Worm (Caenorhabditis elegans): ENCODE results near the gene clec-3.
A peak's percentile ranks its signal among the peaks of the same experiment; 100 is the strongest.

Gene clec-3

DNA sequence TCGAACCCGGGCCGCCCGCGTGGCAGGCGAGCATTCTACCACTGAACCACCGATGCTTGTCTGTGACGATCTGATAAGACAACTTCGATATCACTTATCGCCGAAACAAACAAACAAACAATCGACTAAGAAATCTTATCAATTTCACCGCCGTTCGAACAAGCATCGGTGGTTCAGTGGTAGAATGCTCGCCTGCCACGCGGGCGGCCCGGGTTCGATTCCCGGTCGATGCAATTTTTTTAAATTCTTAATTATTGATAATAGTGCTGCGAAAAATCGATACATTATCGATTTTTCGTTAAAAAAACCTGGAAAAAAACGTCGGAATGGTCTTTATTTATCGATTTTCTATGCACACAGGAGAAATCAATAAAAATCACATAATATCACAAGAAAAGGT lies 42.5 kb upstream of the clec-3 start:
- TF ChIP-seq elt-2 (tag; optimal IDR thresholded peaks at IDR 0.05), result peak; percentile 45
- peak in 1 of 2 experiments; percentile 3 for TF ChIP-seq lin-35 (GFP tag; optimal IDR thresholded peaks at IDR 0.05)
- no peak for TF ChIP-seq sptf-1 (tag; optimal IDR thresholded peaks at IDR 0.05)
- TF ChIP-seq lsy-2 (tag; optimal IDR thresholded peaks at IDR 0.05), result peak in 1 of 2 experiments; percentile 42
- no peak for TF ChIP-seq nhr-71 (tag; optimal IDR thresholded peaks at IDR 0.05)

DNA sequence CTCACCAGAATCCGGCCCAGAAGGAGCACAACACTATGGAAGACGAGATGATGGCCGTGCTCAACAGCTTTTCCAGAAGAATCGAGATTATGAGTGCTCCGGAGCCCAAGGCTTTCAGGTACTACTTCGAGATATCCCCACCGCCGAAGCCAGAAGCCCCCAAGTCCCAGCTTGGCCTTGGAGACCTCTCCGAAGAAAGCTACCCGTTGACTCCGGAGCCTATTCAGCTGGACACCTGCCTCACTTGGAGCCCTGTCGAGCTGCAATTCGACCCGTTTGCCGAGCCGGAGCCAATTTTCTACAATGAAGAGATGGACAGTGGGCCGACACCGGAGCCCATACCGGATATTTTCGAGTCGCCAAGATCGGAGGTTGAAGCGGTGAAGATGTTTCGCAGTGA lies 41.9 kb upstream of the clec-3 start:
- TF ChIP-seq lin-15B (tag; optimal IDR thresholded peaks at IDR 0.05) (no peak), grh-1 (GFP tag; IDR thresholded peaks at IDR 0.05) (no peak), nhr-71 (tag; optimal IDR thresholded peaks at IDR 0.05) (no peak), fos-1 (tag; optimal IDR thresholded peaks at IDR 0.05) (no peak), nhr-77 (tag; optimal IDR thresholded peaks at IDR 0.05) (no peak), nhr-20 (tag; optimal IDR thresholded peaks at IDR 0.05) (no peak), ceh-8 (GFP tag; optimal IDR thresholded peaks at IDR 0.05) (no peak), nhr-12 (tag; optimal IDR thresholded peaks at IDR 0.05) (no peak), ama-1 (optimal IDR thresholded peaks at IDR 0.05) (no peak)

DNA sequence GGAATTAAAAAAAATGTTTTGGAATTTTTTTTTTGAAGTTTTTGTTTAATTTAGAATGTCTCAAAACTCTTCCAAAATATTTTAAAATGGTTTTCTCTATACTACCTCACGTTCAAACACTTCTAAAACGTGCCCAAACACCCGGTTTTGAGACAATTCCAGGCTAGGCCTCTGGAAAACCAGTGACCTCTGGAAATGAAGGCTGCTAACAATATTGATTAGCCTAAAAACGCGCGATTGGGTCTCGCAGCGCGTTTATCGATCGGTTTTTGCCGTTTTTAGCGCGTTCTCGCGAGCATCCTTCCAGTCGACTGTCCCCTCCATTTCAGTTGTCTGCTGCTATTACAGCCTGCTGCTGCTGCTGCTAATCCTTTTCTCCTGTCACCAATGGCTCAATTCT lies 41.1 kb upstream of the clec-3 start, which contains the start of gene Y25C1A.6:
Y25C1A.6 (plus strand) TSS at position 301 of the 400 bp plus-strand sequence.
- TF ChIP-seq ceh-90 (tag; optimal IDR thresholded peaks at IDR 0.05), result no peak
- TF ChIP-seq ztf-4 (tag; optimal IDR thresholded peaks at IDR 0.05), result no peak
- no peak for TF ChIP-seq fos-1 (tag; optimal IDR thresholded peaks at IDR 0.05)
- no peak for TF ChIP-seq hlh-17 (GFP tag; optimal IDR thresholded peaks at IDR 0.05; ENCODE audit: borderline replicate concordance)
- no peak for TF ChIP-seq C34B4.2 (tag; optimal IDR thresholded peaks at IDR 0.05)
- no peak for TF ChIP-seq dsc-1 (tag; optimal IDR thresholded peaks at IDR 0.05)
- no peak for TF ChIP-seq blmp-1 (tag; optimal IDR thresholded peaks at IDR 0.05)
- TF ChIP-seq ceh-82 (tag; optimal IDR thresholded peaks at IDR 0.05), result no peak

DNA sequence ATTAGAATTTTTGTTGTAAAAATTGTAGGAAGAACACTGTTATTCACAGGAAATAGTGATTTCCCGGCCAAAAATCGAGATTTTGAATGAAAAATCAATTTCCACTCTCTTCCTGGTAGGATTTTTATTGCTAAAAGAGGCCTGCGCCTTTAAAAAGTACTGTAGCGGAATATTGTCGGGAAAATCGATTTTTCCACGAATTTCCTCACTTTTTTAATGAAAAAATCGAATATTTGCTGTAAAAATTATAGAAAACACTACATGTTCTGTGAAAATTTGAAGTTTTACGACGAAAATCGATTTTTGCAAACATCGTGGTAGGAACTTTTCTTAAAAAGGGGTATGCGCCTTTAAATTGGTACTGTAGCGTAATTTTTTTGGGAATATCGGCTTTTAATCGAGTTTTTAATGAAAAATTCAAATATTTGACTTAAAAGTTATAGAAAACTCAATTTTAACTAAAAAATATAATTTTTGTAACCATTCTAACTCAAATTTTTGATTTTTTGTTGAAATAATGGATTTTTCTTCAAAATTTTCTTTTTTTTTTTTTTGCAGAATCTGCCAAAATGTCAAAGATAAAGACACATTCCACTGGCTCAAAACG lies 36.7 kb upstream of the clec-3 start, which contains the start of gene lin-8:
lin-8 (plus strand) TSS at position 557 of the 607 bp plus-strand sequence.
- TF ChIP-seq skn-1 (tag; optimal IDR thresholded peaks at IDR 0.05) (no peak), unc-130 (tag; optimal IDR thresholded peaks at IDR 0.05) (no peak), jun-1 (tag; optimal IDR thresholded peaks at IDR 0.05) (no peak), C34B4.2 (tag; optimal IDR thresholded peaks at IDR 0.05) (no peak), nhr-85 (tag) (no peak), ceh-63 (GFP tag; optimal IDR thresholded peaks at IDR 0.05) (no peak), nhr-77 (tag; optimal IDR thresholded peaks at IDR 0.05) (no peak), ceh-88 (GFP tag; IDR thresholded peaks at IDR 0.05) (no peak), fkh-10 (GFP tag; optimal IDR thresholded peaks at IDR 0.05) (no peak), nhr-12 (tag; optimal IDR thresholded peaks at IDR 0.05) (no peak), dsc-1 (tag; optimal IDR thresholded peaks at IDR 0.05) (no peak), mdl-1 (tag; optimal IDR thresholded peaks at IDR 0.05) (no peak), egl-13 (tag; optimal IDR thresholded peaks at IDR 0.05) (no peak), lin-39 (tag; optimal IDR thresholded peaks at IDR 0.05) (no peak), pax-3 (tag; optimal IDR thresholded peaks at IDR 0.05) (no peak)

DNA sequence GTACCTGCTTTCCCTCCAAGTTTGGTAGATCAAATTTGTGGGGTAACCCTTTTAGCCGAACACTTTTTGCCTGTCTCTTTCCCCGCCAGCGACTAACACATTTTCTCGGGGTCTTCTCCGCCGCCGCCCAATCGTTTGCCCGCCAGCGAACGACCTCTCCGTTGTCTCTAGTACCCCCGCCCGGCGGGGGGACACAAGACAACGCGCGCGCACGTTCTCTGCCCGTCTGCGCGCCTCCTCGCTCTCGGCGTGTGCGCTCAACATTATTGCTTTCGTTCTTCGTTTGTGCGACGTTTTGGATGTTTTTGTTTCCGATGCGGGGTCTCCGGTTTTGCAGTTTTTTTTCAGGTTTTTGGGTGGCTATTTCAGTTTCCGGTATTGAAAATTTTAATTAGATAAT lies 35.8 kb upstream of the clec-3 start:
- TF ChIP-seq ceh-8 (GFP tag; optimal IDR thresholded peaks at IDR 0.05), result no peak
- peak; percentile 27 for TF ChIP-seq nhr-47 (tag; optimal IDR thresholded peaks at IDR 0.05)
- no peak for TF ChIP-seq Y116A8C.19 (tag; optimal IDR thresholded peaks at IDR 0.05; ENCODE audit: borderline replicate concordance)
- TF ChIP-seq nhr-71 (tag; optimal IDR thresholded peaks at IDR 0.05), result no peak
- TF ChIP-seq nhr-90 (tag; optimal IDR thresholded peaks at IDR 0.05; ENCODE audit: poor library complexity), result no peak
- TF ChIP-seq zag-1 (tag; optimal IDR thresholded peaks at IDR 0.05), result no peak
- no peak for TF ChIP-seq nhr-19 (GFP tag; conservative IDR thresholded peaks at IDR 0.05)
- TF ChIP-seq ceh-88 (GFP tag; IDR thresholded peaks at IDR 0.05), result no peak
- TF ChIP-seq nhr-12 (tag; optimal IDR thresholded peaks at IDR 0.05), result no peak
- no peak for TF ChIP-seq pag-3 (tag; optimal IDR thresholded peaks at IDR 0.05; ENCODE audit: borderline replicate concordance, insufficient read depth)
- no peak for TF ChIP-seq ces-1 (GFP tag; optimal IDR thresholded peaks at IDR 0.05)
- no peak for TF ChIP-seq sup-37 (GFP tag; optimal IDR thresholded peaks at IDR 0.05)
- peak; percentile 73 for TF ChIP-seq lin-14 (GFP tag; optimal IDR thresholded peaks at IDR 0.05)
- TF ChIP-seq unc-86 (tag; optimal IDR thresholded peaks at IDR 0.05), result no peak
- TF ChIP-seq jun-1 (tag; optimal IDR thresholded peaks at IDR 0.05), result no peak
- no peak for TF ChIP-seq mab-9 (GFP tag; IDR thresholded peaks at IDR 0.05)
- TF ChIP-seq lin-13 (GFP tag; optimal IDR thresholded peaks at IDR 0.05), result no peak
- TF ChIP-seq dsc-1 (tag; optimal IDR thresholded peaks at IDR 0.05), result peak; percentile 9
- TF ChIP-seq snu-23 (GFP tag; optimal IDR thresholded peaks at IDR 0.05), result peak; percentile 20
- TF ChIP-seq hlh-17 (GFP tag; optimal IDR thresholded peaks at IDR 0.05; ENCODE audit: borderline replicate concordance), result no peak

Measured in whole organism, L1 larva.